Worm (Caenorhabditis elegans): Measurements from ENCODE around the gene nas-39.

The nas-39 gene

DNA sequence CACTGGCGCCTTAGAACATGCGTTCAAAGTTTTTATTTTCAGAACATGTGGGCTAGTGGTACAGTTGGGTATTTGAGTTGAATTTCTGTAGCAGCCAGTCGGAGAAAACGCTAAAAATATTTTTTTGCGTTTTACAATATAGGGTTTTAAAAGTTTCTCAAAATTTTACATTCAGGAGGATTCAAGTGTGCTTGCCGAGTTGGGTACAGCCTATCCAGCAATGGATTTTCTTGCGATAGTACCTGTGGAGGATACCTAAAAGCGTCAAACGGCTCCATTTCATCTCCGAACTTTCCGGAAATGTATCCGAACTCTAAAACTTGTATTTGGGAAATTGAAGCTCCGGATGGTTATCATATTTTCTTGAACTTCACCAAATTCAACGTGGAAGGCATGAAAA, 9.4 kb downstream of the nas-39 start:
- no peak for TF ChIP-seq nhr-25 (tag; optimal IDR thresholded peaks at IDR 0.05)
- no peak for TF ChIP-seq pqm-1 (tag; optimal IDR thresholded peaks at IDR 0.05)
- no peak for TF ChIP-seq unc-39 (tag; optimal IDR thresholded peaks at IDR 0.05)
- TF ChIP-seq nhr-77 (tag; optimal IDR thresholded peaks at IDR 0.05) = no peak
- TF ChIP-seq nhr-23 (tag; optimal IDR thresholded peaks at IDR 0.05) = no peak
- no peak for TF ChIP-seq nhr-67 (tag; optimal IDR thresholded peaks at IDR 0.05)
- TF ChIP-seq egl-27 (tag; optimal IDR thresholded peaks at IDR 0.05) = no peak
- TF ChIP-seq egl-5 (tag; optimal IDR thresholded peaks at IDR 0.05) = no peak
- no peak for TF ChIP-seq elt-2 (tag; optimal IDR thresholded peaks at IDR 0.05)
- no peak for TF ChIP-seq elt-1 (tag; optimal IDR thresholded peaks at IDR 0.05)
- no peak for TF ChIP-seq hmg-11 (tag; optimal IDR thresholded peaks at IDR 0.05)
- TF ChIP-seq ceh-9 (tag; optimal IDR thresholded peaks at IDR 0.05) = no peak
- TF ChIP-seq ama-1 (optimal IDR thresholded peaks at IDR 0.05) = no peak

DNA sequence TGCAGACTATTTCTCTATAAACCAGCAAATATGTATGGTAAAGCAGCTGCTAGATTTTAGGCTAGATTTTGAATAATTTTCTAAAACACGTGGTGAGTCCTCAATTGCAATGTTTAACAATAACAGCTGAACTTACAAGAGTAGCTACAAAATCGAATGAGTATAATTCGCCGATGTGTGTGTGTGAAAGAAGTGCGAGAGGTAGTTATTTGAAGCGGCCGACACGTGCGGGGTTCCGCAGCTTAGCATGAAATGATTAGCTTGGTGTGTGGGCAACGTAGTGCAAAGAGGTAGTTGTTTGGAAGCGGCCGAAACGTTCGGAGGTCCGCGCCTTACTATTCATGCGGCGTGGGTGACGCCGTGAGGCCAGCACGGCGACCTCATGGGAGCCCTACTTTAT, 12.1 kb downstream of the nas-39 start:
- TF ChIP-seq daf-12 (tag; optimal IDR thresholded peaks at IDR 0.05) = no peak
- no peak for TF ChIP-seq nhr-28 (tag; optimal IDR thresholded peaks at IDR 0.05)
- no peak for TF ChIP-seq nhr-237 (tag; optimal IDR thresholded peaks at IDR 0.05)
- no peak for TF ChIP-seq nhr-77 (tag; optimal IDR thresholded peaks at IDR 0.05)

DNA sequence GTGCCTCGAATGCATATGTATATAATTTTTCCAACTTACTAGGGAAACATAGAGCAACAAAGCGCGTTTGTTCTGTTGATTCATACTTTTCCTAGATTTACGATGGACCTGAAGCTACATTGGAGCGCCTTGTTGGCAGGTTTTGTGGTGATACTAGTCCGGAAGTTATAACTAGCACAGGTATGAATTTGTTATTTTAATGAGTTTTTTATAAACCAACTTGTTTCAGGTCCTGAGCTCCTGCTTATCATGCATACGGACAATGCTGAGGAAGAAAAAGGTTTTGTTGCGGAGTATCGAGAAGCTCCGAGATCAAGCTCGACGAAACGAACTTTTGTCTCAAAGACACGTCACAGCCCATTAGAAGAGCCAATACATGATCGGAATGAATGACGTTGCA, 14.0 kb downstream of the nas-39 start, which contains the start of gene F38E9.1:
Gene F38E9.1, plus strand, starts transcription at position 301 of the 400 bp plus-strand sequence.
- TF ChIP-seq sea-2 (GFP tag; optimal IDR thresholded peaks at IDR 0.05) (no peak), tbx-2 (tag; optimal IDR thresholded peaks at IDR 0.05) (no peak), egl-27 (tag; optimal IDR thresholded peaks at IDR 0.05) (no peak), mml-1 (tag; optimal IDR thresholded peaks at IDR 0.05) (no peak), nhr-67 (tag; optimal IDR thresholded peaks at IDR 0.05) (no peak), daf-12 (tag; optimal IDR thresholded peaks at IDR 0.05) (no peak), nhr-77 (tag; optimal IDR thresholded peaks at IDR 0.05) (no peak), ceh-82 (tag; optimal IDR thresholded peaks at IDR 0.05) (no peak), nhr-237 (tag; optimal IDR thresholded peaks at IDR 0.05) (no peak), zag-1 (tag; optimal IDR thresholded peaks at IDR 0.05) (no peak), lsy-12 (tag; optimal IDR thresholded peaks at IDR 0.05) (no peak), ZK546.5 (tag; optimal IDR thresholded peaks at IDR 0.05) (no peak), ceh-16 (tag; optimal IDR thresholded peaks at IDR 0.05) (no peak), nhr-25 (tag; optimal IDR thresholded peaks at IDR 0.05) (no peak), unc-39 (tag; optimal IDR thresholded peaks at IDR 0.05) (no peak), nhr-76 (tag; optimal IDR thresholded peaks at IDR 0.05) (no peak), lin-15B (tag; optimal IDR thresholded peaks at IDR 0.05) (no peak)

DNA sequence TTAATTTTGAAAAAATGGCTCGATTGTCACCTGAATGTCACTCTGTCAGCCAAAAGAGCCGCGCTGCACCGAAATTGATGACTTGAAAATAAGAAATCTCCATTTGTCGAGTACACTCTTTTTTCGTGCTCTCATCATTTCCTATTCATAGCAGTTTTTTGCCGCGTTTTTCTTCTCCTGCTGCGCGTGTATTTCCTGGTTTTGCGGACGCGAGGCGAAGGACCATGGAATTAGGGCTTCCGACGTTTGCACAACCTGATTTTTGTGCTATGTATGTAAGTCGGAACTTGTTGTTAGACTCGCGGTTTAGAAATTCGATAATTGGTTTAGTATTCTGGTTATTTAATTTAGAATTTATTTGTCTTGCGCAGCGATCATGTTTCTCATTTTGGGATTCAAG, 23.5 kb downstream of the nas-39 start:
- TF ChIP-seq ceh-82 (tag; optimal IDR thresholded peaks at IDR 0.05) (no peak), mml-1 (tag; optimal IDR thresholded peaks at IDR 0.05) (no peak), nhr-43 (tag; optimal IDR thresholded peaks at IDR 0.05; ENCODE audit: poor library complexity, severe bottlenecking) (no peak), elt-2 (tag; optimal IDR thresholded peaks at IDR 0.05) (no peak), tbx-2 (tag; optimal IDR thresholded peaks at IDR 0.05) (no peak), nhr-237 (tag; optimal IDR thresholded peaks at IDR 0.05) (no peak), unc-62 (GFP tag; optimal IDR thresholded peaks at IDR 0.05) (no peak)

DNA sequence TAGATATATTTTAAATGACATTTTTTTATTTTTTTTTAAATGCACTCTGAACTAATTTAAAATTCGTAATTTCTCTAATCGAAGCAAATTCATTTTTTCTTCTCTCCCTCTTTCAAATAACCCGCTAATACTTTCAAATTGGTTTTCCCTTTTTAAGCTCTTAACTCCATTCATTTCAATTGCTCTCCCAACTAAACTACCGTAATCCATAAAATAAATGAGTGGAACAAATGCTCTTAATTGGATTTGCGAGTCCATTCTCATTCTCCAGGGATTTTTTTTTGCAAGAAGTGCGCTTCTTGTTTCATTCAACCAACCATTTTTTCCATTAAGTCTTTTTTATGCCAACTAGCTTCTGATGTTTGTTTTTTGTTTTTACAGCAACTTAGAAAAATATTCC, 24.3 kb downstream of the nas-39 start:
- TF ChIP-seq ceh-16 (tag; optimal IDR thresholded peaks at IDR 0.05) (no peak), daf-12 (tag; optimal IDR thresholded peaks at IDR 0.05) (no peak), aly-2 (tag; optimal IDR thresholded peaks at IDR 0.05) (no peak), ztf-11 (tag; optimal IDR thresholded peaks at IDR 0.05) (no peak), pha-4 (tag; optimal IDR thresholded peaks at IDR 0.05) (no peak), zag-1 (tag; optimal IDR thresholded peaks at IDR 0.05) (no peak), pqm-1 (tag; optimal IDR thresholded peaks at IDR 0.05) (no peak), unc-62 (GFP tag; optimal IDR thresholded peaks at IDR 0.05) (no peak), ceh-82 (tag; optimal IDR thresholded peaks at IDR 0.05) (no peak), egl-27 (tag; optimal IDR thresholded peaks at IDR 0.05) (no peak), egl-5 (tag; optimal IDR thresholded peaks at IDR 0.05) (no peak), fkh-10 (GFP tag; optimal IDR thresholded peaks at IDR 0.05) (no peak), lsy-12 (tag; optimal IDR thresholded peaks at IDR 0.05) (no peak), elt-3 (tag; optimal IDR thresholded peaks at IDR 0.05) (no peak), lin-39 (tag; optimal IDR thresholded peaks at IDR 0.05) (no peak), nhr-43 (tag; optimal IDR thresholded peaks at IDR 0.05; ENCODE audit: poor library complexity, severe bottlenecking) (no peak), unc-39 (tag; optimal IDR thresholded peaks at IDR 0.05) (no peak), ama-1 (optimal IDR thresholded peaks at IDR 0.05) (no peak)

Data from whole organism, L3 larva.